Worm (Caenorhabditis elegans) whole organism, L1 larva: ENCODE measurements around the gene vhp-1.

Experiments
- dsc-1 ChIP-seq: sonication (generic microtip); optimal IDR thresholded peaks from 2 replicates; lab custom pipeline; 2016; ENCODE audit warnings: mild to moderate bottlenecking, missing genetic modification characterization, missing compliant biosample characterization
- fos-1 ChIP-seq: fragments of 150-350 bp; optimal IDR thresholded peaks from 2 replicates; lab custom pipeline; 2014; ENCODE audit warnings: missing biosample characterization, missing genetic modification characterization
- hlh-17 ChIP-seq: fragments of 200-800 bp; sonication (Bioruptor generic); optimal IDR thresholded peaks from 2 replicates; lab custom pipeline; 2018; ENCODE audit warnings: missing genetic modification characterization, mild to moderate bottlenecking, missing compliant biosample characterization, moderate library complexity, borderline replicate concordance
- lin-15B ChIP-seq: fragments of 150-350 bp; sonication (generic microtip); optimal IDR thresholded peaks from 3 replicates; lab custom pipeline; 2014; ENCODE audit warnings: missing biosample characterization, missing genetic modification characterization
- lsy-2 ChIP-seq, 2 experiments: fragments of 150-350 bp; optimal IDR thresholded peaks; 2 replicates each; lab custom pipeline; 2014; ENCODE audit warnings: missing biosample characterization in 2 of 2, missing genetic modification characterization in 2 of 2
- nhr-237 ChIP-seq: fragments of 150-350 bp; optimal IDR thresholded peaks from 2 replicates; lab custom pipeline; 2014; ENCODE audit warnings: missing biosample characterization, missing genetic modification characterization
- pqm-1 ChIP-seq: sonication (generic microtip); optimal IDR thresholded peaks from 3 replicates; lab custom pipeline; 2017; ENCODE audit warnings: missing biosample characterization, missing genetic modification characterization
- zag-1 ChIP-seq: fragments of 150-350 bp; optimal IDR thresholded peaks from 2 replicates; lab custom pipeline; 2014; ENCODE audit warnings: missing biosample characterization, missing genetic modification characterization
- ztf-11 ChIP-seq, 2 experiments: sonication (generic microtip); optimal IDR thresholded peaks; 2 replicates each; lab custom pipeline; 2016 to 2017; ENCODE audit warnings: missing genetic modification characterization in 2 of 2, missing biosample characterization in 1 of 2, missing compliant biosample characterization in 1 of 2

DNA sequence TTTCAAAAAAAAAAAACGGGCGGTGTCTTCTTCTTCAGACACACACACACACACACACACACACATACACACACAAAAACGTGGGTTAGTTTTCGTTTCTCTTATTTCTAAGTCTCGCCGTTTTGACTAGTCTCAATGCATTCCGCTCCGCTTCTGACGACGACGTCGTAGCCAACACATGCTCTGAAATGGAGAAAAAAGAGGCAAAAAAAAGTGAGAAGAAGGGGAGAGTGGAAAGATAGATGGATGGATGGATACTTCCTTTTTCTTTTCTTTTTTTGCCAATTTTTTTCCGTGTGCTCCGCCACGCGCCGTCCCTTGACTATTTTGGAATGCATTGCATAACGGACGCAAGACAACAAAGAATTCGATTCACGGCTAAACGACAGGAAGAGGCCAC lies 46.3 kb upstream of the vhp-1 start:
- TF ChIP-seq dsc-1 (tag; lab: Kevin White, UChicago) (no peak), pqm-1 (tag; lab: Kevin White, UChicago) (no peak), hlh-17 (no peak), fos-1 (tag; lab: Kevin White, UChicago) (no peak), zag-1 (tag; lab: Kevin White, UChicago) (no peak), lin-15B (tag; lab: Kevin White, UChicago) (no peak), lsy-2 (tag; optimal IDR thresholded peaks at IDR 0.05; lab: Kevin White, UChicago) (peak in 1 of 2 experiments; percentile 47), nhr-237 (no peak), ztf-11 (tag; optimal IDR thresholded peaks at IDR 0.05; lab: Kevin White, UChicago) (no peak)
